Fruit fly (Drosophila melanogaster): Measurements from ENCODE around the gene emc.
A peak's percentile ranks its signal among the peaks of the same experiment; 100 is the strongest.

The emc gene

dm6 chr3L:716078-716477 lies 33.1 kb upstream of the emc start (continued):
- no peak for TF ChIP-seq CG14860 (GFP tag; IDR thresholded peaks at IDR 0.05; ENCODE audit: partially characterized antibody)
- TF ChIP-seq CG4854 (GFP tag; optimal IDR thresholded peaks at IDR 0.05): no peak
- TF ChIP-seq ato (GFP tag; IDR thresholded peaks at IDR 0.05; ENCODE audit: partially characterized antibody): no peak
- no peak for TF ChIP-seq chn (GFP tag; optimal IDR thresholded peaks at IDR 0.05)
- no peak for TF ChIP-seq CG33213 (GFP tag; optimal IDR thresholded peaks at IDR 0.05)
- no peak for TF ChIP-seq CG10462 (GFP tag; optimal IDR thresholded peaks at IDR 0.05)
- TF ChIP-seq CG1024 (GFP tag; IDR thresholded peaks at IDR 0.05): no peak
- TF ChIP-seq CG5953 (GFP tag; IDR thresholded peaks at IDR 0.05): no peak
- TF ChIP-seq CG17612 (GFP tag; IDR thresholded peaks at IDR 0.05): no peak
- TF ChIP-seq CG15696 (tag; optimal IDR thresholded peaks at IDR 0.05): peak; percentile 17
- TF ChIP-seq CG2678 (tag; optimal IDR thresholded peaks at IDR 0.05): peak; percentile 34
- TF ChIP-seq ro (GFP tag; IDR thresholded peaks at IDR 0.05): no peak
- no peak for TF ChIP-seq ham (GFP tag; IDR thresholded peaks at IDR 0.05)
- peak; percentile 44 for TF ChIP-seq gem (tag; optimal IDR thresholded peaks at IDR 0.05)
- TF ChIP-seq fru (optimal IDR thresholded peaks at IDR 0.05): no peak
- no peak for TF ChIP-seq CG4360 (GFP tag; IDR thresholded peaks at IDR 0.05)
- TF ChIP-seq CG6654 (GFP tag; optimal IDR thresholded peaks at IDR 0.05): no peak
- TF ChIP-seq CG17361 (GFP tag; IDR thresholded peaks at IDR 0.05): 0 out of 3 replicates have a peak, but pooled peaks have one; percentile 17
- TF ChIP-seq vvl (GFP tag; IDR thresholded peaks at IDR 0.05): no peak
- no peak for TF ChIP-seq tx (GFP tag; optimal IDR thresholded peaks at IDR 0.05)
- no peak for TF ChIP-seq Hmr (GFP tag; optimal IDR thresholded peaks at IDR 0.05)
- TF ChIP-seq gfzf (GFP tag; optimal IDR thresholded peaks at IDR 0.05): no peak
- TF ChIP-seq Xbp1 (GFP tag; optimal IDR thresholded peaks at IDR 0.05): no peak
- peak; percentile 65 for TF ChIP-seq CG18262 (tag; optimal IDR thresholded peaks at IDR 0.05)
- TF ChIP-seq CG7963 (GFP tag; IDR thresholded peaks at IDR 0.05; ENCODE audit: partially characterized antibody): no peak
- no peak for TF ChIP-seq CG12769 (tag; optimal IDR thresholded peaks at IDR 0.05)
- TF ChIP-seq Nf-YC (tag; optimal IDR thresholded peaks at IDR 0.05): no peak
- no peak; the same call in 1 of the 2 replicates for TF ChIP-seq lmd (GFP tag; IDR thresholded peaks at IDR 0.05)
- no peak for TF ChIP-seq Deaf1 (tag; optimal IDR thresholded peaks at IDR 0.05)
- no peak for TF ChIP-seq fd102C (GFP tag; optimal IDR thresholded peaks at IDR 0.05)
- no peak for TF ChIP-seq Ets65A (GFP tag)
- TF ChIP-seq CG10267 (tag; optimal IDR thresholded peaks at IDR 0.05): peak; percentile 40
- TF ChIP-seq NC2α (GFP tag; optimal IDR thresholded peaks at IDR 0.05): no peak
- TF ChIP-seq zen (tag; optimal IDR thresholded peaks at IDR 0.05): no peak
- no peak for TF ChIP-seq unc-4 (GFP tag; IDR thresholded peaks at IDR 0.05; ENCODE audit: partially characterized antibody)
- TF ChIP-seq NK7.1 (GFP tag; optimal IDR thresholded peaks at IDR 0.05): no peak
- no peak for TF ChIP-seq ken (GFP tag; IDR thresholded peaks at IDR 0.05)
- no peak for TF ChIP-seq Hand (GFP tag; optimal IDR thresholded peaks at IDR 0.05)
- TF ChIP-seq dpn (GFP tag; optimal IDR thresholded peaks at IDR 0.05): no peak
- no peak for TF ChIP-seq CG18764 (GFP tag; optimal IDR thresholded peaks at IDR 0.05)
- peak; percentile 5 for TF ChIP-seq Oli (tag; optimal IDR thresholded peaks at IDR 0.05)
- no peak for TF ChIP-seq Awh (GFP tag; IDR thresholded peaks at IDR 0.05)
- no peak for TF ChIP-seq dimm (GFP tag; IDR thresholded peaks at IDR 0.05)
- peak; percentile 43 for TF ChIP-seq CG2712 (tag; optimal IDR thresholded peaks at IDR 0.05)
- TF ChIP-seq C15 (GFP tag; IDR thresholded peaks at IDR 0.05): no peak
- TF ChIP-seq CG12942 (GFP tag; optimal IDR thresholded peaks at IDR 0.05): no peak
- TF ChIP-seq B-H1 (GFP tag; IDR thresholded peaks at IDR 0.05): no peak
- TF ChIP-seq eve (GFP tag; optimal IDR thresholded peaks at IDR 0.05): no peak
- TF ChIP-seq Hmx (GFP tag; optimal IDR thresholded peaks at IDR 0.05): no peak
- no peak for TF ChIP-seq CG9932 (GFP tag; IDR thresholded peaks at IDR 0.05)
- no peak for TF ChIP-seq shn (GFP tag; optimal IDR thresholded peaks at IDR 0.05)
- no peak for TF ChIP-seq Fer3 (tag; optimal IDR thresholded peaks at IDR 0.05)
- no peak for TF ChIP-seq CG9876 (GFP tag; optimal IDR thresholded peaks at IDR 0.05)
